Fruit fly (Drosophila melanogaster): ENCODE measurements around the gene CG9331.

Gene CG9331

DNA sequence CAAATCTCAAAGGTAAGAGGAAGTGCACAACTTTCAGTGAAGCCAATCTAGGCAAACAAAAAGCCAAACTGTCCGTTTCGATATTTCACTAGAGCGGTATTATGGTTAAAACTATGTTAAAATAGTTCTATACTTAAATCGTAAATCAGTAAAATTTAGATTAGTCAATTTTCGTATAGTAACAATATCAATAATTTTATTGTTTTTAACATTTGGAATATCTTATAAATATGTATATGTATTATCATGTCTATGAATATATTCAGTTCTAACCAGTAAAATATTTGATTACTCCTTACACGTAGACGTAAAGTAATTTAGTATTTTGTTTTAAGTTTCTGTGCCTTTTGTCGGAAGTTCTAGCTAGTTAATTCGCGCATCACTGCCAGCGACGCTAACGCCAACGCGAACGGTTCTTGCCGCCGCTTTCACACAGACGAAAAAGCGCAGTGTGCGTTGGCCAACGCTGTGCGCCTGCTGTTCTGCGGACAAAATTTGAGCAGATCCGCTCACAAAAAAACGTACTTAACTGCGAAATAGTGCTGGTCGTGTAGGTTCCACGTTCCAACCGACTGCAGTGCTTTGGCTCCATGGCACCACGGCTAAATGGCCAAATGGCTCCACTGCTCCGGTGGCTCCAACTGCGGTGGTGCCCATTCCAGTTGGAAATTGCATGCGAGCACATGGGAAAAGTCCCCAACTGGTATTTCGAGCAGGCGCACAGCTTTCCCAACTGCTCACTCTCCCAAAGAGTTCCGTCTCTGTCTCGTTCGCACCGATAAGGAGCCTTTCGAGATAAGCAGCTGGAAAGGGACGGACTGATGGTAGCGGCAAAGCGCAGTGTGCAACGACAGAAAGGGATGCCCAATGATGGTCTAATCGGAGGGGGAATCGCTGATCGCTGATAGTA is 823 bp downstream of the CG9331 start (continued):
- TF ChIP-seq CG10462 (GFP tag; optimal IDR thresholded peaks at IDR 0.05) (peak; percentile 4), CG13424 (tag; optimal IDR thresholded peaks at IDR 0.05) (peak; percentile 18), CG30403 (GFP tag; optimal IDR thresholded peaks at IDR 0.05) (peak; percentile 42), BEAF-32 (GFP tag; optimal IDR thresholded peaks at IDR 0.05) (no peak), rib (GFP tag; IDR thresholded peaks at IDR 0.05) (peak; percentile 82; the same call in 1 of the 2 replicates), da (GFP tag; optimal IDR thresholded peaks at IDR 0.05) (no peak), Gug (GFP tag; IDR thresholded peaks at IDR 0.05) (no peak; the same call in 3 of the 4 replicates), CG17829 (tag; optimal IDR thresholded peaks at IDR 0.05) (peak; percentile 43), CG6175 (GFP tag; IDR thresholded peaks at IDR 0.05) (peak; percentile 70; the same call in 1 of the 3 replicates), ase (GFP tag; IDR thresholded peaks at IDR 0.05) (no peak), Pdp1 (GFP tag; optimal IDR thresholded peaks at IDR 0.05) (peak in 1 of 2 experiments; percentile 51), maf-S (GFP tag; optimal IDR thresholded peaks at IDR 0.05) (no peak), CG18619 (GFP tag; optimal IDR thresholded peaks at IDR 0.05) (peak; percentile 1), CG1603 (tag; optimal IDR thresholded peaks at IDR 0.05) (no peak), ash1 (GFP tag; optimal IDR thresholded peaks at IDR 0.05) (no peak), scrt (GFP tag; optimal IDR thresholded peaks at IDR 0.05) (no peak), Ssrp (tag; optimal IDR thresholded peaks at IDR 0.05) (peak; percentile 41), CG4820 (GFP tag; optimal IDR thresholded peaks at IDR 0.05) (no peak), Xbp1 (GFP tag; optimal IDR thresholded peaks at IDR 0.05) (peak; percentile 22), Dll (GFP tag; IDR thresholded peaks at IDR 0.05; ENCODE audit: partially characterized antibody) (peak; percentile 49; the same call in 2 of the 4 replicates), Hmx (GFP tag; optimal IDR thresholded peaks at IDR 0.05) (no peak), Aef1 (GFP tag; IDR thresholded peaks at IDR 0.05) (no peak), zen (tag; optimal IDR thresholded peaks at IDR 0.05) (no peak), lmd (GFP tag; IDR thresholded peaks at IDR 0.05) (no peak), CG15011 (GFP tag; optimal IDR thresholded peaks at IDR 0.05) (no peak), Ravus (GFP tag; IDR thresholded peaks at IDR 0.05) (no peak), tap (tag; optimal IDR thresholded peaks at IDR 0.05) (peak; percentile 12), CG12659 (GFP tag; optimal IDR thresholded peaks at IDR 0.05) (no peak), CG17359 (tag; optimal IDR thresholded peaks at IDR 0.05) (no peak), CG9727 (GFP tag; optimal IDR thresholded peaks at IDR 0.05) (no peak), MTF-1 (GFP tag; optimal IDR thresholded peaks at IDR 0.05; ENCODE audit: borderline replicate concordance) (peak; percentile 31), CG13894 (tag; optimal IDR thresholded peaks at IDR 0.05) (no peak), ci (GFP tag; IDR thresholded peaks at IDR 0.05) (peak; percentile 76), CG3726 (GFP tag; IDR thresholded peaks at IDR 0.05) (no peak), gcm2 (GFP tag; optimal IDR thresholded peaks at IDR 0.05) (no peak), Sox102F (GFP tag; optimal IDR thresholded peaks at IDR 0.05) (no peak), BtbVII (GFP tag; optimal IDR thresholded peaks at IDR 0.05) (no peak), Atf3 (GFP tag; optimal IDR thresholded peaks at IDR 0.05) (no peak), CG14860 (GFP tag; IDR thresholded peaks at IDR 0.05; ENCODE audit: partially characterized antibody) (no peak; the same call in 2 of the 3 replicates), D19B (GFP tag; optimal IDR thresholded peaks at IDR 0.05) (peak; percentile 0), cwo (GFP tag; optimal IDR thresholded peaks at IDR 0.05) (no peak), CG6683 (GFP tag; optimal IDR thresholded peaks at IDR 0.05) (no peak), CG3838 (GFP tag; optimal IDR thresholded peaks at IDR 0.05) (no peak), CG7839 (tag; optimal IDR thresholded peaks at IDR 0.05) (no peak), Dip2 (GFP tag; IDR thresholded peaks at IDR 0.05) (no peak), CG8290 (GFP tag; optimal IDR thresholded peaks at IDR 0.05) (no peak), CG8290 (tag; optimal IDR thresholded peaks at IDR 0.05) (peak in 1 of 2 experiments; percentile 53), CG9797 (GFP tag; optimal IDR thresholded peaks at IDR 0.05) (peak; percentile 5)

Measured in whole organism, embryonic.